Worm (Caenorhabditis elegans) whole organism, L3 larva: ENCODE data around the gene M199.9.

Experiments used
- R02D3.7 ChIP-seq: fragments of 150-350 bp; optimal IDR thresholded peaks from 2 replicates; lab custom pipeline; 2014; ENCODE audit warnings: missing biosample characterization, missing genetic modification characterization
- ZK546.5 ChIP-seq: sonication (generic microtip); optimal IDR thresholded peaks from 2 replicates; lab custom pipeline; 2017; ENCODE audit warnings: missing biosample characterization, missing genetic modification characterization
- aly-2 ChIP-seq: fragments of 150-350 bp; optimal IDR thresholded peaks from 2 replicates; lab custom pipeline; 2014; ENCODE audit warnings: missing biosample characterization, missing genetic modification characterization
- ama-1 ChIP-seq: fragments of 150-350 bp; optimal IDR thresholded peaks from 2 replicates; lab custom pipeline; 2018
- ceh-16 ChIP-seq: sonication (generic microtip); optimal IDR thresholded peaks from 2 replicates; lab custom pipeline; 2017; ENCODE audit warnings: missing biosample characterization, missing genetic modification characterization
- ceh-28 ChIP-seq: fragments of 150-350 bp; optimal IDR thresholded peaks from 2 replicates; lab custom pipeline; 2014; ENCODE audit warnings: missing biosample characterization, missing genetic modification reagents, missing genetic modification characterization
- ceh-82 ChIP-seq: fragments of 150-350 bp; optimal IDR thresholded peaks from 2 replicates; lab custom pipeline; 2014; ENCODE audit warnings: missing biosample characterization, missing genetic modification characterization
- ceh-9 ChIP-seq: sonication (generic microtip); optimal IDR thresholded peaks from 2 replicates; lab custom pipeline; 2018; ENCODE audit warnings: missing biosample characterization, missing genetic modification characterization
- daf-12 ChIP-seq: fragments of 150-350 bp; optimal IDR thresholded peaks from 2 replicates; lab custom pipeline; 2014; ENCODE audit warnings: missing biosample characterization, missing genetic modification reagents, missing genetic modification characterization
- egl-27 ChIP-seq: sonication (generic microtip); optimal IDR thresholded peaks from 4 replicates; lab custom pipeline; 2017; ENCODE audit warnings: missing biosample characterization, missing genetic modification reagents, missing genetic modification characterization
- elt-2 ChIP-seq: sonication (generic microtip); optimal IDR thresholded peaks from 2 replicates; lab custom pipeline; 2016; ENCODE audit warnings: missing genetic modification reagents, mild to moderate bottlenecking, missing genetic modification characterization, missing compliant biosample characterization
- fkh-10 ChIP-seq: sonication (generic microtip); optimal IDR thresholded peaks from 2 replicates; lab custom pipeline; 2017; ENCODE audit warnings: missing biosample characterization, missing genetic modification reagents, missing genetic modification characterization
- fkh-2 ChIP-seq: fragments of 150-350 bp; optimal IDR thresholded peaks from 2 replicates; lab custom pipeline; 2014; ENCODE audit warnings: missing biosample characterization, missing genetic modification reagents, missing genetic modification characterization
- jun-1 ChIP-seq: fragments of 150-350 bp; optimal IDR thresholded peaks from 2 replicates; lab custom pipeline; 2014; ENCODE audit warnings: missing biosample characterization, missing genetic modification reagents, missing genetic modification characterization
- lin-15B ChIP-seq: fragments of 150-350 bp; optimal IDR thresholded peaks from 2 replicates; lab custom pipeline; 2014; ENCODE audit warnings: missing biosample characterization, missing genetic modification characterization
- lsy-12 ChIP-seq: sonication (generic microtip); optimal IDR thresholded peaks from 2 replicates; lab custom pipeline; 2016; ENCODE audit warnings: mild to moderate bottlenecking, missing genetic modification characterization, missing compliant biosample characterization
- nfya-1 ChIP-seq: sonication (generic microtip); optimal IDR thresholded peaks from 2 replicates; lab custom pipeline; 2017; ENCODE audit warnings: missing genetic modification characterization, mild to moderate bottlenecking, missing compliant biosample characterization, antibody characterized with exemption, moderate library complexity; ENCODE audit not compliant: insufficient read depth
- nhr-11 ChIP-seq: fragments of 150-350 bp; optimal IDR thresholded peaks from 2 replicates; lab custom pipeline; 2014; ENCODE audit warnings: missing biosample characterization, missing genetic modification characterization
- nhr-23 ChIP-seq: fragments of 150-350 bp; optimal IDR thresholded peaks from 2 replicates; lab custom pipeline; 2014; ENCODE audit warnings: missing biosample characterization, missing genetic modification reagents, missing genetic modification characterization
- nhr-237 ChIP-seq: fragments of 150-350 bp; optimal IDR thresholded peaks from 2 replicates; lab custom pipeline; 2014; ENCODE audit warnings: missing biosample characterization, missing genetic modification characterization
- nhr-25 ChIP-seq: sonication (generic microtip); optimal IDR thresholded peaks from 2 replicates; lab custom pipeline; 2017; ENCODE audit warnings: missing biosample characterization, missing genetic modification characterization
- nhr-28 ChIP-seq: fragments of 150-350 bp; optimal IDR thresholded peaks from 2 replicates; lab custom pipeline; 2014; ENCODE audit warnings: missing biosample characterization, missing genetic modification characterization
- nhr-43 ChIP-seq: sonication (generic microtip); optimal IDR thresholded peaks from 2 replicates; lab custom pipeline; 2016; ENCODE audit warnings: mild to moderate bottlenecking, missing genetic modification characterization, missing compliant biosample characterization; ENCODE audit not compliant: poor library complexity, severe bottlenecking
- nhr-67 ChIP-seq: fragments of 150-350 bp; optimal IDR thresholded peaks from 2 replicates; lab custom pipeline; 2014; ENCODE audit warnings: missing biosample characterization, missing genetic modification characterization
- nhr-76 ChIP-seq: fragments of 150-350 bp; sonication (generic microtip); optimal IDR thresholded peaks from 5 replicates; lab custom pipeline; 2014; ENCODE audit warnings: missing biosample characterization, missing genetic modification characterization
- nhr-77 ChIP-seq: fragments of 150-350 bp; optimal IDR thresholded peaks from 2 replicates; lab custom pipeline; 2014; ENCODE audit warnings: missing biosample characterization, missing genetic modification characterization
- pha-4 ChIP-seq: fragments of 150-350 bp; optimal IDR thresholded peaks from 2 replicates; lab custom pipeline; 2014; ENCODE audit warnings: missing biosample characterization, missing genetic modification reagents, missing genetic modification characterization
- pqm-1 ChIP-seq: fragments of 150-350 bp; optimal IDR thresholded peaks from 2 replicates; lab custom pipeline; 2017; ENCODE audit warnings: missing biosample characterization, missing genetic modification characterization, inconsistent platforms
- sea-2 ChIP-seq: fragments of 150-350 bp; sonication (generic microtip); optimal IDR thresholded peaks from 4 replicates; lab custom pipeline; 2014; ENCODE audit warnings: missing biosample characterization, missing genetic modification reagents, missing genetic modification characterization
- skn-1 ChIP-seq: fragments of 150-350 bp; optimal IDR thresholded peaks from 2 replicates; lab custom pipeline; 2014; ENCODE audit warnings: missing biosample characterization, missing genetic modification characterization
- tbx-2 ChIP-seq: sonication (generic microtip); optimal IDR thresholded peaks from 2 replicates; lab custom pipeline; 2016; ENCODE audit warnings: mild to moderate bottlenecking, missing genetic modification characterization, missing compliant biosample characterization
- unc-39 ChIP-seq: sonication (generic microtip); optimal IDR thresholded peaks from 4 replicates; lab custom pipeline; 2017; ENCODE audit warnings: missing biosample characterization, missing genetic modification characterization
- unc-62 ChIP-seq: fragments of 150-350 bp; sonication (generic microtip); optimal IDR thresholded peaks from 4 replicates; lab custom pipeline; 2014; ENCODE audit warnings: missing biosample characterization, missing genetic modification reagents, missing genetic modification characterization
- zag-1 ChIP-seq: fragments of 150-350 bp; optimal IDR thresholded peaks from 2 replicates; lab custom pipeline; 2014; ENCODE audit warnings: missing biosample characterization, missing genetic modification characterization
- ztf-11 ChIP-seq: fragments of 150-350 bp; optimal IDR thresholded peaks from 2 replicates; lab custom pipeline; 2014; ENCODE audit warnings: missing biosample characterization, missing genetic modification characterization

Gene M199.9

DNA sequence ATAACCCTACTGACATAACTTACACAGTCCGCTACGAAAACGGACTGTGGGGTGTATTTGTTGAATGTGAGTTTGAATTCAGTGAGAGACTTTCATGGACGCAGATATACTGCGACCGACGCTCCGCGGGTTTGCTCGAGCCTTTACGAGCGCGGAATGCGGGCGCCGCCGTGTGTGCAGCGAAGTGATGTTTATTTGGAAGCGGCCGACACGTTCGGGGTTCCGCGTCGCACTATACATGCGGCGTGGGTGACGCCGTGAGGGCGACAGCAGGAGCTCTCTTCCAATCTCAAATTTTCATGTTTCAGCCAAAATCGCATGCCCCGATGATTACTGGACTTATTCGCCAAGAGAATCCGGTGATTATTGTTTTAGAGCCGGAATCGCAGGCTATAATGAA, 8.4 kb downstream of the M199.9 start:
- no peak for TF ChIP-seq ceh-9
- TF ChIP-seq ztf-11 (tag; lab: Kevin White, UChicago) = no peak
- no peak for TF ChIP-seq aly-2 (tag; lab: Kevin White, UChicago)
- no peak for TF ChIP-seq R02D3.7
- no peak for TF ChIP-seq ceh-16 (tag; lab: Kevin White, UChicago)
- no peak for TF ChIP-seq ZK546.5 (tag; lab: Kevin White, UChicago)
- TF ChIP-seq unc-39 (tag; lab: Kevin White, UChicago) = no peak
- TF ChIP-seq nhr-43 (tag; lab: Kevin White, UChicago) = no peak
- TF ChIP-seq daf-12 (tag; lab: Kevin White, UChicago) = no peak
- TF ChIP-seq elt-2 = no peak
- no peak for TF ChIP-seq nhr-28 (tag; lab: Kevin White, UChicago)

DNA sequence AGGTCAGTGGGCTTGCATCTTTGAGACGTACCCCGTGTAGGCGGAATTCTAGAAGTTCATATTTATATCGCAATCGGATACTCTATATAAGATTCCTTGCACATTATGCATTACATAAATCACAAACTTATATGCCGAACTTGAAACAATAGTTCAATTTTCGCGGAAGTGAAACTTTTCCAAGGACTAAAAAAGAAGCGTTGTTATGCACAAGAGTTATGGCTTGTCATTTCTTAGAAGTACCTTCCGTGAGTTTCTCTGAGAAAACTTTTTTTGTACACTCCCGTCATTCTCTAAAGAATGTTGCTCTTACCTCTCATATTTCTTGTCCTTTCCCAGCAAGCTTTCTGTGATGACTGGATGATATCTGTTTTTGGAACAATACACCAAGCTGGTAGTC, 9.2 kb downstream of the M199.9 start, which contains the start of gene M199.136:
Gene M199.136 (plus strand): TSS at position 301 of the 400 bp plus-strand sequence.
- no peak for TF ChIP-seq ceh-28 (tag; lab: Kevin White, UChicago)
- no peak for TF ChIP-seq pha-4 (tag; lab: Kevin White, UChicago)
- no peak for TF ChIP-seq nhr-23 (tag; lab: Kevin White, UChicago)
- no peak for TF ChIP-seq nhr-25 (tag; lab: Kevin White, UChicago)
- TF ChIP-seq zag-1 (tag; lab: Kevin White, UChicago) = no peak
- no peak for TF ChIP-seq skn-1 (tag; lab: Kevin White, UChicago)
- no peak for TF ChIP-seq nhr-67
- TF ChIP-seq nhr-11 (tag; lab: Kevin White, UChicago) = no peak
- no peak for TF ChIP-seq ztf-11 (tag; lab: Kevin White, UChicago)
- TF ChIP-seq jun-1 = no peak
- TF ChIP-seq egl-27 = no peak
- no peak for TF ChIP-seq lsy-12 (tag; lab: Kevin White, UChicago)
- TF ChIP-seq aly-2 (tag; lab: Kevin White, UChicago) = no peak
- TF ChIP-seq fkh-10 (GFP tag; lab: Kevin White, UChicago) = no peak
- TF ChIP-seq sea-2 (GFP tag; lab: Kevin White, UChicago) = no peak
- TF ChIP-seq ama-1 (lab: Kevin White, UChicago) = no peak
- no peak for TF ChIP-seq ceh-9
- no peak for TF ChIP-seq lin-15B

DNA sequence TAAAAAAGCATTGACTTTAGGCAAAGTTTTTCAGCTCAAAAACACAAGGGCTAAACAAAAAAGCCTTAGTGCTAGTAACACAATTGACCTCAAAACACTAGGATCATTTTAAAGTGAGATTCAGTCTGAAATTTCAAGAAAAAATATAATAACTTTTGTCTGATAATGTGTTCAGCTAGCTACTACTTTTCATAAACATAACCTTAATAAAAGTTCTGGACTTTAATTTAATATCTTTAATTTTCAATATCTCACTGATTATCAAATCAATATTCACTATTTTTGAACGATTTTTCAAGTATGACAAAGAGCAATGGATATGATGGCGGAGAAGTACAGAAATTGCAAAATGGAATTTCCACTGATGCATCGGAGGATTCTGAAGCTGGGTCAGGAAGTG, 13.3 kb downstream of the M199.9 start, which contains the start of gene M199.135:
Gene M199.135 (plus strand): TSS at position 301 of the 400 bp plus-strand sequence.
- TF ChIP-seq ama-1 (lab: Kevin White, UChicago) (no peak), tbx-2 (tag; lab: Kevin White, UChicago) (no peak), nhr-67 (no peak), fkh-2 (no peak)

DNA sequence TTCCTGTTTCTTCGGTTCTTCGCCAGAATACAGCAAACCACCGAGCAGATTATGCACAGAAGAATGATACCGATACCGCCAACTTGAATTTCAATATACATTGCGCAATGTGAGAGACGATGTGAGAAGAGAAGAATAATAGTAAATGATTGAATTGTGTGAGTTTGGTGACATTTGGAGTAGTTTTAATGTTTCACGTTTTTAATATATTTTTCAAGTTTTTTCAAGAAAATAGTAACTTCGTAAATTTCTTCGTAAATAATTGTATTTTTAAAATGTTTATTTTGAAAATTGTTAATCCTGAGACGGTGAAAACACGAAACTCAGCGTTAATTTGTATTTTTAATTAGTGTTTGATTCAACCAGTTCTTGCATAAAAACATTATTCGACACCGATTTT, 14.5 kb downstream of the M199.9 start, which contains the start of gene M199.134:
Gene M199.134 (minus strand): TSS at position 101 of the 400 bp plus-strand sequence.
- TF ChIP-seq nhr-43 (tag; lab: Kevin White, UChicago) = no peak
- no peak for TF ChIP-seq ceh-28 (tag; lab: Kevin White, UChicago)
- no peak for TF ChIP-seq jun-1
- TF ChIP-seq skn-1 (tag; lab: Kevin White, UChicago) = no peak
- TF ChIP-seq nhr-25 (tag; lab: Kevin White, UChicago) = no peak
- TF ChIP-seq unc-62 = no peak
- TF ChIP-seq tbx-2 (tag; lab: Kevin White, UChicago) = no peak
- no peak for TF ChIP-seq nhr-23 (tag; lab: Kevin White, UChicago)
- TF ChIP-seq nhr-237 (tag; lab: Kevin White, UChicago) = no peak
- no peak for TF ChIP-seq ceh-82 (tag; lab: Kevin White, UChicago)
- no peak for TF ChIP-seq nhr-77 (tag; lab: Kevin White, UChicago)

DNA sequence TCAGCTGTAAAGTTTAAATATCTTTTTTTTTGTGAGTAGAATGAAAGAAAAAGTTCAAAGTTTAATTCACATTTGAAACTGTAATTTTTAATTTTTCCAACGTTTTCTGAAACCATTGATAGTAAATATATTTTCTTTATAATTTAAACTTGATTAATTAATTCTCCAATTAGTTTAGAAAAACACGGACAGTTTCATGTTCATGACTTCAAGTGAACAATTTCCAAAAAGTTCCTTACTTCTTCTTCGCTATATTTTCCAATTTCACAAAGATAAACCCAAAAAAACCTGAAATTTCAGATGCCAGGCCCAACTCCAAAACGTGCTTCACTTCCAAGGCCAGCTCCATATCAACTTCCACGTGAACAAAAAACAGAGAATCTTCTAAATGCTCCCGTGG, 19.2 kb downstream of the M199.9 start, which contains the start of gene M199.2:
Gene M199.2 (plus strand): TSS at position 301 of the 400 bp plus-strand sequence.
- TF ChIP-seq ama-1 (lab: Kevin White, UChicago) = no peak
- no peak for TF ChIP-seq sea-2 (GFP tag; lab: Kevin White, UChicago)
- TF ChIP-seq nhr-76 (tag; lab: Kevin White, UChicago) = no peak
- TF ChIP-seq pqm-1 = no peak
- no peak for TF ChIP-seq aly-2 (tag; lab: Kevin White, UChicago)
- no peak for TF ChIP-seq nfya-1
- TF ChIP-seq, all 47 proteins: peak for 0
